Worm (Caenorhabditis elegans): Measurements from ENCODE around the gene egl-36.

DNA sequence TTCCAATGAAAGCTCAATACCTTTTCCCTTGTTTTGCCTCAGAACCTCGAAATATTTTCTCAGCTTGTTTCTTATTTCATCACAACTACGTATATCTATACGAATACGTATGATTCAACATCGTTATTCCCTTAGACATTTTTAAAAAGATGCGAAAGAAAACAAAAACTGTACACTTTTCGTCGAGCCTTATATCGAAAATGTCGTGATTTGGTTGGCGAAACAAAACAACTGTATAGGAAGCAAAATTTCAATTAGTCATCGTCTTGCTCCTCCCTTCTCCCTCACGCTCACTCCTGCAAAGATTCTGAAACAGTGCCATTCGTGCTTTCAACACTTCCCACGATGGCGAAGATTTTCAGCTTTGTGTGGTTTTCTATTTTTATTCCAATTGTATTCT is 53.1 kb downstream of the egl-36 start, which contains the start of gene ttr-14:
- TF ChIP-seq fkh-3 (tag; optimal IDR thresholded peaks at IDR 0.05) (no peak), ama-1 (optimal IDR thresholded peaks at IDR 0.05) (no peak), ama-1 (GFP tag; optimal IDR thresholded peaks at IDR 0.05) (no peak), dox-1 (GFP tag; IDR thresholded peaks at IDR 0.05) (no peak), nhr-90 (tag; optimal IDR thresholded peaks at IDR 0.05) (no peak), ztf-3 (GFP tag; optimal IDR thresholded peaks at IDR 0.05) (no peak), lin-35 (GFP tag; optimal IDR thresholded peaks at IDR 0.05) (no peak)
